Fruit fly (Drosophila melanogaster): Measurements from ENCODE around the gene CG14983.

The CG14983 gene

DNA sequence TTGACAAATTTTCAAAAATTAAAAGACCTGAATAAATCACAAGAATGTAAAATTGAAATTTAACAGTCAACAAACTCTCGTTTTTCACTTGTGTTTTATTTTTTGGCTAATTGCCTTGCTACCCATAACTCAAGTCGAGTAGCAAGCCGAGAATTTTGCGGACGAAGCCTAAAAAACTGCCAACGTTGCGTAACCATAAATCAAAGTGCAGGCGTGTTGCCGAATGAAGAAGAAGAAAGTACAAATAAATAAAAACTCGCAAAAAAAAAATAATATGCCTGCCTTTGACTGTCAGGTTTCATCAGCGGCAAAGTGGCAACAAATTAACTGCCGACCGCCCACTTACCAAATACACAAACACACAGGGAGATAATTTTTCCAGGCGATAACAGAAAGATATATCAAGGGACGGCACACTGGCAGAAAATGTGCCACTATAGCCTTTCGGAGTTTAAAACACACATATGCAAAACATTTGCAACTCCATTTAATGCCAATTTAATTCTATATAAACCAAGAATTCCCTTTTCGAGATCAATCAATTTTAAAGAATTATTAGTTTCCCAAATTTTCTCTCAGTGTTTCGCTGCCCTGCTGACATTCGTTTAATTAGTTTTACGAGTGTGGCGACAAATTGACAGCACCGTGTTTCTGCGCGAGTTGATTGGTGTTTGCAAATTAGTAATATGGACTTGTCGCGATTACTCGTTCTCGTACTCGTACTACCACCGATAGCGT, 20.7 kb downstream of the CG14983 start (continued):
- TF ChIP-seq CG18764 (GFP tag; optimal IDR thresholded peaks at IDR 0.05): peak; percentile 43
- no peak for TF ChIP-seq pfk (GFP tag; optimal IDR thresholded peaks at IDR 0.05)
- no peak for TF ChIP-seq inv (GFP tag; IDR thresholded peaks at IDR 0.05; ENCODE audit: partially characterized antibody)
- TF ChIP-seq B-H2 (GFP tag; optimal IDR thresholded peaks at IDR 0.05): peak; percentile 95
- peak; percentile 97 for TF ChIP-seq slbo (GFP tag; IDR thresholded peaks at IDR 0.05)
- TF ChIP-seq CG12236 (GFP tag; optimal IDR thresholded peaks at IDR 0.05): peak; percentile 35
- TF ChIP-seq cg (GFP tag; optimal IDR thresholded peaks at IDR 0.05): no peak
- peak; percentile 81 for TF ChIP-seq CG9876 (GFP tag; optimal IDR thresholded peaks at IDR 0.05)
- TF ChIP-seq vfl (GFP tag; optimal IDR thresholded peaks at IDR 0.05): peak; percentile 39
- TF ChIP-seq CG14965 (GFP tag; optimal IDR thresholded peaks at IDR 0.05; ENCODE audit: borderline replicate concordance): peak; percentile 57
- peak; percentile 54 for TF ChIP-seq run (tag; optimal IDR thresholded peaks at IDR 0.05)
- TF ChIP-seq eyg (GFP tag; optimal IDR thresholded peaks at IDR 0.05): peak; percentile 67
- TF ChIP-seq CG10209 (GFP tag; optimal IDR thresholded peaks at IDR 0.05): peak; percentile 88
- peak; percentile 92 for TF ChIP-seq Hmr (GFP tag; optimal IDR thresholded peaks at IDR 0.05)
- peak; percentile 88 for TF ChIP-seq Ptx1 (GFP tag; IDR thresholded peaks at IDR 0.05)
- TF ChIP-seq Six4 (GFP tag; optimal IDR thresholded peaks at IDR 0.05): peak; percentile 55
- TF ChIP-seq CG2202 (tag; optimal IDR thresholded peaks at IDR 0.05): peak; percentile 5
- TF ChIP-seq HLH54F (GFP tag; optimal IDR thresholded peaks at IDR 0.05): peak; percentile 93
- TF ChIP-seq CG15601 (tag; optimal IDR thresholded peaks at IDR 0.05): peak; percentile 58
- peak; percentile 74 for TF ChIP-seq Usf (GFP tag; optimal IDR thresholded peaks at IDR 0.05)
- TF ChIP-seq CG1233 (GFP tag; optimal IDR thresholded peaks at IDR 0.05): peak; percentile 83
- peak; percentile 69 for TF ChIP-seq CG18011 (GFP tag; optimal IDR thresholded peaks at IDR 0.05)
- no peak for TF ChIP-seq CG4360 (GFP tag; IDR thresholded peaks at IDR 0.05)
- TF ChIP-seq D19A (tag; optimal IDR thresholded peaks at IDR 0.05): peak; percentile 62
- peak; percentile 76; the same call in 2 of the 3 replicates for TF ChIP-seq H15 (GFP tag; IDR thresholded peaks at IDR 0.05)
- peak; percentile 85 for TF ChIP-seq CG34376 (GFP tag; optimal IDR thresholded peaks at IDR 0.05)
- TF ChIP-seq E2f2 (GFP tag; IDR thresholded peaks at IDR 0.05): peak; percentile 64; the same call in 1 of the 2 replicates
- peak; percentile 72 for TF ChIP-seq CG1602 (GFP tag; optimal IDR thresholded peaks at IDR 0.05)
- TF ChIP-seq CG10565 (GFP tag; optimal IDR thresholded peaks at IDR 0.05): no peak
- peak; percentile 86 for TF ChIP-seq Xbp1 (GFP tag; optimal IDR thresholded peaks at IDR 0.05)
- TF ChIP-seq chm (GFP tag; IDR thresholded peaks at IDR 0.05): peak; percentile 81
- peak; percentile 25 for TF ChIP-seq CG17802 (tag; optimal IDR thresholded peaks at IDR 0.05)
- peak; percentile 99 for TF ChIP-seq Med (GFP tag)
- peak; percentile 79 for TF ChIP-seq tio (GFP tag; optimal IDR thresholded peaks at IDR 0.05)
- TF ChIP-seq CG4328 (GFP tag; optimal IDR thresholded peaks at IDR 0.05): peak; percentile 69
- peak; percentile 58 for TF ChIP-seq salm (tag; optimal IDR thresholded peaks at IDR 0.05)
- TF ChIP-seq bcd (GFP tag; optimal IDR thresholded peaks at IDR 0.05): peak; percentile 85
- TF ChIP-seq Dll (GFP tag; IDR thresholded peaks at IDR 0.05; ENCODE audit: partially characterized antibody): no peak
- peak; percentile 83 for TF ChIP-seq CG10147 (GFP tag; optimal IDR thresholded peaks at IDR 0.05)
- TF ChIP-seq unc-4 (GFP tag; IDR thresholded peaks at IDR 0.05; ENCODE audit: partially characterized antibody): no peak
- peak; percentile 87 for TF ChIP-seq scrt (GFP tag; optimal IDR thresholded peaks at IDR 0.05)
- TF ChIP-seq CG8388 (GFP tag; optimal IDR thresholded peaks at IDR 0.05): peak; percentile 56
- 0 out of 3 replicates have a peak, but pooled peaks have one; percentile 31 for TF ChIP-seq sr (GFP tag; IDR thresholded peaks at IDR 0.05)
- TF ChIP-seq CG14710 (tag; optimal IDR thresholded peaks at IDR 0.05): no peak
- TF ChIP-seq Hey (tag; optimal IDR thresholded peaks at IDR 0.05): peak; percentile 78
- TF ChIP-seq schlank (tag; optimal IDR thresholded peaks at IDR 0.05): peak; percentile 85
- TF ChIP-seq HmgD (GFP tag; optimal IDR thresholded peaks at IDR 0.05): peak; percentile 18
- TF ChIP-seq Hmx (GFP tag; optimal IDR thresholded peaks at IDR 0.05): peak; percentile 57
- peak; percentile 83 for TF ChIP-seq CG16863 (GFP tag; optimal IDR thresholded peaks at IDR 0.05)
